Worm (Caenorhabditis elegans) whole organism, L3 larva: ENCODE data around the gene srx-85.
A peak's percentile ranks its signal among the peaks of the same experiment; 100 is the strongest.

ENCODE experiments used
- R02D3.7 ChIP-seq: fragments of 150-350 bp; optimal IDR thresholded peaks from 2 replicates; lab custom pipeline; 2014; ENCODE audit warnings: missing biosample characterization, missing genetic modification characterization
- ZK546.5 ChIP-seq: sonication (generic microtip); optimal IDR thresholded peaks from 2 replicates; lab custom pipeline; 2017; ENCODE audit warnings: missing biosample characterization, missing genetic modification characterization
- ceh-16 ChIP-seq: sonication (generic microtip); optimal IDR thresholded peaks from 2 replicates; lab custom pipeline; 2017; ENCODE audit warnings: missing biosample characterization, missing genetic modification characterization
- ceh-28 ChIP-seq: fragments of 150-350 bp; optimal IDR thresholded peaks from 2 replicates; lab custom pipeline; 2014; ENCODE audit warnings: missing biosample characterization, missing genetic modification reagents, missing genetic modification characterization
- ceh-82 ChIP-seq: fragments of 150-350 bp; optimal IDR thresholded peaks from 2 replicates; lab custom pipeline; 2014; ENCODE audit warnings: missing biosample characterization, missing genetic modification characterization
- ceh-9 ChIP-seq: sonication (generic microtip); optimal IDR thresholded peaks from 2 replicates; lab custom pipeline; 2018; ENCODE audit warnings: missing biosample characterization, missing genetic modification characterization
- daf-12 ChIP-seq: fragments of 150-350 bp; optimal IDR thresholded peaks from 2 replicates; lab custom pipeline; 2014; ENCODE audit warnings: missing biosample characterization, missing genetic modification reagents, missing genetic modification characterization
- egl-27 ChIP-seq: sonication (generic microtip); optimal IDR thresholded peaks from 4 replicates; lab custom pipeline; 2017; ENCODE audit warnings: missing biosample characterization, missing genetic modification reagents, missing genetic modification characterization
- egl-5 ChIP-seq: fragments of 150-350 bp; optimal IDR thresholded peaks from 2 replicates; lab custom pipeline; 2017; ENCODE audit warnings: missing biosample characterization, missing genetic modification reagents, missing genetic modification characterization, inconsistent platforms
- elt-1 ChIP-seq: fragments of 150-350 bp; optimal IDR thresholded peaks from 2 replicates; lab custom pipeline; 2014; ENCODE audit warnings: missing biosample characterization, missing genetic modification characterization
- elt-2 ChIP-seq: sonication (generic microtip); optimal IDR thresholded peaks from 2 replicates; lab custom pipeline; 2016; ENCODE audit warnings: missing genetic modification reagents, mild to moderate bottlenecking, missing genetic modification characterization, missing compliant biosample characterization
- elt-3 ChIP-seq, 3 experiments: fragments of 150-350 bp in 1 of 3; sonication (generic microtip) in 2 of 3; optimal IDR thresholded peaks; 2 replicates in 2 of 3; 4 replicates in 1 of 3; lab custom pipeline; 2014 to 2017; ENCODE audit warnings: missing biosample characterization in 3 of 3, missing genetic modification characterization in 3 of 3
- fkh-10 ChIP-seq: sonication (generic microtip); optimal IDR thresholded peaks from 2 replicates; lab custom pipeline; 2017; ENCODE audit warnings: missing biosample characterization, missing genetic modification reagents, missing genetic modification characterization
- fkh-2 ChIP-seq: fragments of 150-350 bp; optimal IDR thresholded peaks from 2 replicates; lab custom pipeline; 2014; ENCODE audit warnings: missing biosample characterization, missing genetic modification reagents, missing genetic modification characterization
- lsy-12 ChIP-seq: sonication (generic microtip); optimal IDR thresholded peaks from 2 replicates; lab custom pipeline; 2016; ENCODE audit warnings: mild to moderate bottlenecking, missing genetic modification characterization, missing compliant biosample characterization
- mdl-1 ChIP-seq: fragments of 150-350 bp; optimal IDR thresholded peaks from 2 replicates; lab custom pipeline; 2014; ENCODE audit warnings: missing biosample characterization, missing genetic modification characterization
- mml-1 ChIP-seq: fragments of 150-350 bp; sonication (generic microtip); optimal IDR thresholded peaks from 3 replicates; lab custom pipeline; 2014; ENCODE audit warnings: missing biosample characterization, missing genetic modification characterization
- nfya-1 ChIP-seq: sonication (generic microtip); optimal IDR thresholded peaks from 2 replicates; lab custom pipeline; 2017; ENCODE audit warnings: missing genetic modification characterization, mild to moderate bottlenecking, missing compliant biosample characterization, antibody characterized with exemption, moderate library complexity; ENCODE audit not compliant: insufficient read depth
- nhr-11 ChIP-seq: fragments of 150-350 bp; optimal IDR thresholded peaks from 2 replicates; lab custom pipeline; 2014; ENCODE audit warnings: missing biosample characterization, missing genetic modification characterization
- nhr-23 ChIP-seq: fragments of 150-350 bp; optimal IDR thresholded peaks from 2 replicates; lab custom pipeline; 2014; ENCODE audit warnings: missing biosample characterization, missing genetic modification reagents, missing genetic modification characterization
- nhr-25 ChIP-seq: sonication (generic microtip); optimal IDR thresholded peaks from 2 replicates; lab custom pipeline; 2017; ENCODE audit warnings: missing biosample characterization, missing genetic modification characterization
- nhr-43 ChIP-seq: sonication (generic microtip); optimal IDR thresholded peaks from 2 replicates; lab custom pipeline; 2016; ENCODE audit warnings: mild to moderate bottlenecking, missing genetic modification characterization, missing compliant biosample characterization; ENCODE audit not compliant: poor library complexity, severe bottlenecking
- nhr-67 ChIP-seq: fragments of 150-350 bp; optimal IDR thresholded peaks from 2 replicates; lab custom pipeline; 2014; ENCODE audit warnings: missing biosample characterization, missing genetic modification characterization
- nhr-76 ChIP-seq: fragments of 150-350 bp; sonication (generic microtip); optimal IDR thresholded peaks from 5 replicates; lab custom pipeline; 2014; ENCODE audit warnings: missing biosample characterization, missing genetic modification characterization
- pha-4 ChIP-seq: fragments of 150-350 bp; optimal IDR thresholded peaks from 2 replicates; lab custom pipeline; 2014; ENCODE audit warnings: missing biosample characterization, missing genetic modification reagents, missing genetic modification characterization
- pqm-1 ChIP-seq: fragments of 150-350 bp; optimal IDR thresholded peaks from 2 replicates; lab custom pipeline; 2017; ENCODE audit warnings: missing biosample characterization, missing genetic modification characterization, inconsistent platforms
- skn-1 ChIP-seq: fragments of 150-350 bp; optimal IDR thresholded peaks from 2 replicates; lab custom pipeline; 2014; ENCODE audit warnings: missing biosample characterization, missing genetic modification characterization
- snpc-4 ChIP-seq: fragments of 150-350 bp; optimal IDR thresholded peaks from 2 replicates; lab custom pipeline; 2014; ENCODE audit warnings: missing biosample characterization, missing genetic modification characterization
- tbx-2 ChIP-seq: sonication (generic microtip); optimal IDR thresholded peaks from 2 replicates; lab custom pipeline; 2016; ENCODE audit warnings: mild to moderate bottlenecking, missing genetic modification characterization, missing compliant biosample characterization
- unc-62 ChIP-seq: fragments of 150-350 bp; sonication (generic microtip); optimal IDR thresholded peaks from 4 replicates; lab custom pipeline; 2014; ENCODE audit warnings: missing biosample characterization, missing genetic modification reagents, missing genetic modification characterization
- zag-1 ChIP-seq: fragments of 150-350 bp; optimal IDR thresholded peaks from 2 replicates; lab custom pipeline; 2014; ENCODE audit warnings: missing biosample characterization, missing genetic modification characterization
- ztf-11 ChIP-seq: fragments of 150-350 bp; optimal IDR thresholded peaks from 2 replicates; lab custom pipeline; 2014; ENCODE audit warnings: missing biosample characterization, missing genetic modification characterization
- ztf-4 ChIP-seq: fragments of 150-350 bp; optimal IDR thresholded peaks from 2 replicates; lab custom pipeline; 2014; ENCODE audit warnings: missing biosample characterization, missing genetic modification characterization

srx-85 gene

DNA sequence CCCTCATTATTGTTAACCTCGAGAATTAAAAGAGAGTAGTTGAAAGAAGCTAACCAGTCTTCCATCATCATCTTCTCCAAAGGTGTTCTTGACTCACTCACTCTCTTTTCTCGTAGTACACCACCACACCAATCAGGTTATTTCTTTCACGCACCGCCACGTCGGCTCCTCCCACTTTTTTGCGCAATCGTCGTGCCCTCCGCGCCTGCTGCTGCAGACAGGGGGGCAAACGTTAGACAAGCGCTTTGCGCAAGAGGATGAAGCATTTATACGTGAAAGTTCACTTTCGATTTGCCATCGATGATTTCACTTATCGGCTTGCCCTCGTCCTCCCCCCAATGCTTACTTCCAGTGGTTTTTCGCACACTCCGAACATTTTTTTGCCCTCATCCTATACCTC is 27.1 kb upstream of the srx-85 start:
- TF ChIP-seq nfya-1 = peak; percentile 61
- TF ChIP-seq ztf-4 = no peak
- TF ChIP-seq nhr-25 (tag; lab: Kevin White, UChicago) = peak; percentile 73

DNA sequence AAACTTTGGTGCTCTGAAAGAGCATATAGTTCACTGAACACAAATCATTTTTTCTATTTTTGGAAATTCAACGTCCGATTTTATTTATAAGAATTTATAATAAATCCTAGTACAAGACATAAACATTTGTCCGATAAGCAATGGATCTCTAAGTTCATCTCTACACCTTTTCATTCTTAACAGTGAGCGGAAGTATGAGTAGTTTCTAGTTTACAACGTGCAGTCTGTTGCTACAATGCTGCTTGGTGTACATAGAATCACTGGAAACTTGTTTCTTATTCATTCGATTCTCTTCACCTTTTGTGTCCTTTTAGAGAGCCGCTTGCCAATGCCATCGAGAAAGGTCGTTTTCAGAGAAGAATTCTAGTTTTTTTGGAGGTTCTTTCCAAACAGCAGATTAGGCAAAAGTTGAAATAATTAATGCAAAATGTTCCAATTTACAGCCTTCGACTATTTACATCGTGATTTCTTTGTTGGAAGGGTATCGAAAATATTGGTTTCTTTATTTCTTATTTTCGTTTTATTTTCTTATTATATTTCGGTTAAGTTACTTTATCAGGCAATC is 25.5 kb upstream of the srx-85 start:
- TF ChIP-seq ZK546.5 (tag; lab: Kevin White, UChicago) = no peak
- TF ChIP-seq nhr-25 (tag; lab: Kevin White, UChicago) = peak; percentile 65

DNA sequence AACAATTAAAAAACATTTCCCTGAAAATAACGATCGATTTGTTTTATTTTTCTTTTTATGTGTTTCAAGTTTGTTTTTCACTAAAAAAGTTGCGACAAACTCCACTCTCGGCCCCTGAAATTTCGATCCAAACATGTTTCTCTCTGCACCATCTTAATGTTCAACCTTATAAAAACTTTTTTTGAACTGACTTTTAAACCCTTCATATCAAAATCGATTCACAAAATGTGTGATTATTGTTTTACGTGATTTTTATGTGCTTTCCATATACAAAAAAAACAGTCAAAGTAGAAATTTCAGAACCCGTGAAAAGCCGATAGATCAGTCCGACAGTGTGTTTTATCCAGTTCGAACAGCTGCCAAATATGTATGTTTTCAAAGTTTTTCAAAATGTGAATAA is 24.9 kb upstream of the srx-85 start, which contains the start of gene ccch-1:
Gene ccch-1 (plus strand): TSS at position 301 of the 400 bp plus-strand sequence.
- TF ChIP-seq nhr-25 (tag; lab: Kevin White, UChicago) = no peak
- TF ChIP-seq mml-1 (tag; lab: Kevin White, UChicago) = no peak
- TF ChIP-seq egl-5 (tag; lab: Kevin White, UChicago) = no peak
- TF ChIP-seq R02D3.7 = no peak
- no peak for TF ChIP-seq ceh-9 (tag; lab: Kevin White, UChicago)
- no peak for TF ChIP-seq pqm-1 (tag; lab: Kevin White, UChicago)
- no peak for TF ChIP-seq elt-3 (tag; optimal IDR thresholded peaks at IDR 0.05; lab: Kevin White, UChicago)
- TF ChIP-seq ceh-28 (tag; lab: Kevin White, UChicago) = no peak
- no peak for TF ChIP-seq unc-62 (GFP tag; lab: Kevin White, UChicago)
- TF ChIP-seq daf-12 = no peak
- TF ChIP-seq skn-1 (tag; lab: Kevin White, UChicago) = no peak
- no peak for TF ChIP-seq ztf-11 (tag; lab: Kevin White, UChicago)
- TF ChIP-seq fkh-2 = no peak

DNA sequence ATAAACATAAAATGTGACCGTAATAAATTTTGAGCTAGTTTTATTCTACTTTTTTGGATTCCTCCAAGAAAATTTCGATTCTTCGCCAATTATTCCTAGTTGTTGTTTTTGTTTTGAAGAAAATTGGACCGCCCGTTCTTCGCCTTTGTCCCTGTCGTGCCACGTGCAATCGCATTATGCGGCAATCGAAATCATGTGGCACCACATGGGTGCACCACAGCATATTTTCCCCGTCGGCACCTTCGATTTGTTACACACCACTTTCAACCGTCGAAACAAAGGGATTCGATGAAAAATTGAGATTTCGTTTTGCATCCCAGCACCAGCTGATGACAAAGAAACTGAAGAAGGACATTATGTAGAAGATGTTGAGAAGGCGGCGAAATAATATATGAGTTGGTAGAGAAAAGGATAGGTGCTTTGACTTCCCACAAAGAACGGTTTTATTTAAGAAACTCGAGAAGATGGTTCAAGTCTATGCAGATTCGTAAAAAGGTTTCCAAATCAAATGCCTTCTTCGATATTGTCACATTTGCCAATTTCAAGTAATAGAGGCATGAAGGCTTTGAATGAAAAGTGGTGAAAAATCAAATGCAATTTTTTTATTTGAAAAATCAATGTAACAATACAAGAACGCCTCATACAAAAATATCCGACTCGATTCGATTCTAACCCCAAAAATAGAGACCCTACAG is 23.7 kb upstream of the srx-85 start:
- TF ChIP-seq ceh-9 (tag; lab: Kevin White, UChicago) (no peak), ceh-82 (tag; lab: Kevin White, UChicago) (no peak), tbx-2 (tag; lab: Kevin White, UChicago) (no peak), unc-62 (GFP tag; lab: Kevin White, UChicago) (no peak), nhr-25 (tag; lab: Kevin White, UChicago) (peak; percentile 0)

DNA sequence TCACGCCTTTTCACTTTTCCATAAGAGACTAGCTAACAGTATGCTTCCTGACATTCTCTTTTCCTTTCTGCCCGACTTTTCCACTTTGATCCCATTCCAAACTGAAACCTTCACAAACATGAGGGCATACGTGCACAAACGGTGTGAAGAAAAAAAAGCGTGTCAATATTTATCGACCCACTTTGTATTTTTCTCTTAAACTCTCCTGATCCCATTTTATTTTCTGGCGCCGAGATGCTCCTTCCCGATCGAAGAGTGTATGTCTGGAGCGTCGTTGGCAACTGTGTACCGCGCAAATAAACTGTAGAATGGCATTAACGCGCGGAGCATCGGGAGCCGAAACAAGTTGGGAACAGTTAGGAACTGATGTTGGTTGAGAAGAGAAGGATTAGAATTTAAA is 22.9 kb upstream of the srx-85 start:
- TF ChIP-seq unc-62 (GFP tag; lab: Kevin White, UChicago) = no peak
- peak; percentile 99 for TF ChIP-seq pha-4 (tag; lab: Kevin White, UChicago)

DNA sequence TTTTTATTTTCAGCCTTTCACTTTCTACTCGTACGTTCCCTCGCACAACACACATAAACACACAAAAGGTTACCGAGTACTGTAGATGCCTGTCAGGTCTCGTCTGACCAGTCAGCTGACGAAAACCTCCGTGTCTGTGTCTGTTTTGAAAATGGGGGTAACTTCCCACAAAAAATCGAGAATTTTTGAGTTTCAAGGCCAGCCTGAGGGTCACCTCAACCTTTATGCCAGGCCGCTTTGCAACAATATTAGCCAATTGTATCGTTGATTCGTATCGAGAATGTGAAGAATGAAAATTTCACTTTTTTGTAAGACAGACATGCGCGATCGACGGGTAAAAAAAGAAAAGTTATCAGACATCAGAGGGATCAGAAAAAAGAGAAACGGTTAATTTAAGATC is 21.4 kb upstream of the srx-85 start:
- peak; percentile 1 for TF ChIP-seq nfya-1
- TF ChIP-seq nhr-76 (tag; lab: Kevin White, UChicago) = no peak
- TF ChIP-seq tbx-2 (tag; lab: Kevin White, UChicago) = peak; percentile 1
- peak; percentile 97 for TF ChIP-seq nhr-25 (tag; lab: Kevin White, UChicago)
- no peak for TF ChIP-seq ZK546.5 (tag; lab: Kevin White, UChicago)
- TF ChIP-seq pha-4 (tag; lab: Kevin White, UChicago) = peak; percentile 48
- TF ChIP-seq nhr-67 (tag; lab: Kevin White, UChicago) = no peak
- peak; percentile 29 for TF ChIP-seq elt-1
- peak; percentile 10 for TF ChIP-seq nhr-43
- TF ChIP-seq nhr-23 (tag; lab: Kevin White, UChicago) = peak; percentile 66
- TF ChIP-seq R02D3.7 = peak; percentile 6
- TF ChIP-seq egl-27 = no peak

DNA sequence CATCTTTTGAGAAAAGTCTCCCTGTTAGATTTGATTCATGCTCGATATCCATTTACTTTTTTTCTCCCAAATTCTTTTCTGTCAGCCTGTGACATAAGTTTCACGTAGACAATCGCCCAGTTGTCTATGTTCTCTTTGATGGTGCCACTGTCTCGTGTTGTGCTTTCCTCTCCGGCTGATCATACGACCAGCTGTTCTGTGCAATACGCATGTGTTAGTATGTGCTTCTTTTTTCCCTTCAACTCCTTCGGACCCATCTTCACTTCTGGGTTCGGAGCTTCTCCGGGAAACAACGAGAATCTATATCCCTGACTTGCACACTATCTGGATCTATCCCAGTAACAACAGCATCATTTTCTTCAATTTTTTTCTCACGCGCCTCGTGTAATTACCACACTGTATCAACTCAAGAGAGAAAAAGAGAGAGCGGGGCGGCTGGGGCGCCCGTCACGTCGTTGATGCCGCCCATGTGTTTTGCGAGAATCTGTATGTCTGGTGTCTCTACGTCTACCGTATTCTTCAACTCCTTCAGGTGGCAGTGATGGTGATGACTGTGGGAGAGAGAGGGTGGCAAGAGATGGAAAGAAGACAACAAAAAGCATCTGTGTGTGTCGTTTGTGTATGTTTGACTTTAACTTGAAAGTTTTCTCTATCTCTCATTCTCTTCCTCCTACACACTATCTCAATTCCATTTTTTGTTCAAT is 20.5 kb upstream of the srx-85 start:
- TF ChIP-seq nfya-1 = peak; percentile 52
- no peak for TF ChIP-seq ceh-16 (tag; lab: Kevin White, UChicago)
- TF ChIP-seq nhr-23 (tag; lab: Kevin White, UChicago) = peak; percentile 28
- TF ChIP-seq ZK546.5 (tag; lab: Kevin White, UChicago) = no peak
- no peak for TF ChIP-seq zag-1 (tag; lab: Kevin White, UChicago)
- TF ChIP-seq mdl-1 (tag; lab: Kevin White, UChicago) = peak; percentile 77
- peak; percentile 18 for TF ChIP-seq ztf-4
- TF ChIP-seq egl-5 (tag; lab: Kevin White, UChicago) = peak; percentile 21
- TF ChIP-seq elt-3 (tag; optimal IDR thresholded peaks at IDR 0.05; lab: Kevin White, UChicago) = peak in 1 of 3 experiments; percentile 43
- TF ChIP-seq ceh-28 (tag; lab: Kevin White, UChicago) = peak; percentile 35
- peak; percentile 96 for TF ChIP-seq pha-4 (tag; lab: Kevin White, UChicago)
- peak; percentile 58 for TF ChIP-seq lsy-12
- TF ChIP-seq nhr-43 = peak; percentile 70
- TF ChIP-seq snpc-4 = peak; percentile 36
- TF ChIP-seq skn-1 (tag; lab: Kevin White, UChicago) = peak; percentile 73
- TF ChIP-seq pqm-1 (tag; lab: Kevin White, UChicago) = peak; percentile 81
- peak; percentile 88 for TF ChIP-seq elt-2 (tag; lab: Kevin White, UChicago)
- TF ChIP-seq nhr-11 (tag; lab: Kevin White, UChicago) = no peak
- peak; percentile 54 for TF ChIP-seq tbx-2 (tag; lab: Kevin White, UChicago)
- TF ChIP-seq fkh-2 = no peak
- peak; percentile 62 for TF ChIP-seq unc-62 (GFP tag; lab: Kevin White, UChicago)
- TF ChIP-seq ztf-11 (tag; lab: Kevin White, UChicago) = no peak
- TF ChIP-seq nhr-25 (tag; lab: Kevin White, UChicago) = peak; percentile 95
- no peak for TF ChIP-seq fkh-10 (GFP tag; lab: Kevin White, UChicago)
